Worm (Caenorhabditis elegans): ENCODE data around the gene nhr-21.

DNA sequence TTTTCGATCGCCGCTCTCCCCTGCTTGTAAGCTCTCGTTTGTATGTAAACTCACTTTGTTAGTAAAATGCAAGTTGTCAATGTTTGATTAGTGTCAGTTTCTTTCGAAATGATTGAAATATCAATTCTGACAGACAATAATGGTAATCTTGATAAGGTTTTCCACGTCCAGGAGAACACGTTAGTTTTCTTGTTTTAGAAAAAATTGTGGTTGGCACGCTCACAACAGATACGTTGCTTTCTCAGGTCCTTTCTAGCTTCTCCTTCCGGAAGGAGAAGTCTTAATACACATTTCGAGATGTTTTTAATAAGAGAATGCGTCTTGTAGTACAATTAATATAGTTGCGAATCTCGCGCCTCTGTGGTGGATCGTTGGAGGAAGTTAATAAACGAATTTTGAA lies 29.7 kb downstream of the nhr-21 start, which contains the start of gene F43E2.6:
- no peak for TF ChIP-seq mec-3 (tag; optimal IDR thresholded peaks at IDR 0.05; ENCODE audit: borderline replicate concordance)
- no peak for TF ChIP-seq fkh-10 (GFP tag; optimal IDR thresholded peaks at IDR 0.05)

All from whole organism, late embryonic.